Worm (Caenorhabditis elegans) whole organism, early embryonic: ENCODE measurements around the gene mab-5.

ENCODE experiments used
- B0310.2 ChIP-seq: sonication (generic microtip); optimal IDR thresholded peaks from 2 replicates; lab custom pipeline; 2016; ENCODE audit warnings: mild to moderate bottlenecking, missing genetic modification characterization, missing compliant biosample characterization
- F13C5.2 ChIP-seq: sonication (generic microtip); optimal IDR thresholded peaks from 2 replicates; lab custom pipeline; 2017; ENCODE audit warnings: mild to moderate bottlenecking, missing genetic modification characterization, inconsistent platforms, missing compliant biosample characterization
- aly-1 ChIP-seq: sonication (generic microtip); optimal IDR thresholded peaks from 2 replicates; lab custom pipeline; 2016; ENCODE audit warnings: missing genetic modification characterization, missing compliant biosample characterization
- ama-1 ChIP-seq: fragments of 150-350 bp; optimal IDR thresholded peaks from 2 replicates; lab custom pipeline; 2014
- ceh-13 ChIP-seq: fragments of 200-800 bp; sonication (Bioruptor generic); optimal IDR thresholded peaks from 2 replicates; lab custom pipeline; 2018; ENCODE audit warnings: mild to moderate bottlenecking, missing genetic modification characterization, missing compliant biosample characterization
- ceh-36 ChIP-seq: sonication (generic microtip); optimal IDR thresholded peaks from 2 replicates; lab custom pipeline; 2016; ENCODE audit warnings: missing genetic modification characterization, inconsistent platforms, missing compliant biosample characterization
- ets-7 ChIP-seq: sonication (generic microtip); optimal IDR thresholded peaks from 2 replicates; lab custom pipeline; 2016; ENCODE audit warnings: missing genotype, missing genetic modification characterization, missing compliant biosample characterization
- flt-1 ChIP-seq: fragments of 200-800 bp; sonication (Bioruptor generic); IDR thresholded peaks from 2 replicates; pipeline ENCODE4 v1.3.6; 2022; ENCODE audit warnings: missing genetic modification characterization, missing compliant biosample characterization
- hmbx-1 ChIP-seq: sonication (generic microtip); optimal IDR thresholded peaks from 2 replicates; lab custom pipeline; 2016; ENCODE audit warnings: mild to moderate bottlenecking, missing genetic modification characterization, missing compliant biosample characterization
- hmg-4 ChIP-seq: fragments of 200-800 bp; sonication (Bioruptor generic); optimal IDR thresholded peaks from 2 replicates; lab custom pipeline; 2018; ENCODE audit warnings: mild to moderate bottlenecking, missing genetic modification characterization, missing compliant biosample characterization
- hnd-1 ChIP-seq: sonication (generic microtip); optimal IDR thresholded peaks from 2 replicates; lab custom pipeline; 2016; ENCODE audit warnings: missing genetic modification characterization, missing compliant biosample characterization
- pes-1 ChIP-seq: fragments of 200-800 bp; sonication (Bioruptor generic); IDR thresholded peaks from 2 replicates; pipeline ENCODE4 v1.3.6; 2022; ENCODE audit warnings: missing genetic modification reagents, missing genetic modification characterization, missing compliant biosample characterization
- scrt-1 ChIP-seq: fragments of 200-800 bp; sonication (Bioruptor generic); IDR thresholded peaks from 2 replicates; pipeline ENCODE4 v1.3.6; 2022; ENCODE audit warnings: missing genetic modification characterization, missing compliant biosample characterization
- sea-1 ChIP-seq: fragments of 200-800 bp; sonication (Bioruptor generic); conservative IDR thresholded peaks from 2 replicates; pipeline ENCODE4 v1.3.6; 2022; ENCODE audit warnings: missing genetic modification characterization, missing compliant biosample characterization
- tbx-11 ChIP-seq: fragments of 200-800 bp; sonication (Bioruptor generic); IDR thresholded peaks from 2 replicates; pipeline ENCODE4 v1.3.6; 2022; ENCODE audit warnings: missing genetic modification characterization, missing compliant biosample characterization
- tbx-37 ChIP-seq: fragments of 200-800 bp; sonication (Bioruptor generic); conservative IDR thresholded peaks from 2 replicates; pipeline ENCODE4 v1.3.6; 2022; ENCODE audit warnings: missing genetic modification reagents, missing genetic modification characterization, missing compliant biosample characterization
- tra-4 ChIP-seq: sonication (generic microtip); optimal IDR thresholded peaks from 2 replicates; lab custom pipeline; 2017; ENCODE audit warnings: missing genetic modification characterization, missing compliant biosample characterization

The mab-5 gene

DNA sequence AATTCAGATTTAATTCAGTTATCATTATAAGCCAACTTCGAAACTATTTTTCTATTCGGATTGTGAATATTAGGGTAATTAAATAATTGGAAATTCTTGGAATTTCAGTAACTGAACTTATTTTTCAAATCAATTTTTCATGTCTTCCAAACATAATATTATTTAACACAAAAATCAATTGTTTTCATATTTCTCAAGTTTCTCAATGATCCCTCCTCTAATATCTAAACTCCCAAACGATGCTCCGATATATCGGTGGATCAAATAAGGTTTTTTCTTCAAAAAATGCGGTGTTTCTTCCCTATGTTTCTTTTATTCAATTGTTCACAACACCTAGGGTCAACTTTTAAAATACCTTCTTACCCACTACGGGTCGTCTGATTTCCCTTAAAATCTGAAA is 33.2 kb upstream of the mab-5 start:
- TF ChIP-seq ets-7 (tag; lab: Kevin White, UChicago) (no peak), aly-1 (tag; lab: Kevin White, UChicago) (no peak), sea-1 (GFP tag; lab: Robert Waterston, UW) (no peak), hnd-1 (tag; lab: Kevin White, UChicago) (no peak)

DNA sequence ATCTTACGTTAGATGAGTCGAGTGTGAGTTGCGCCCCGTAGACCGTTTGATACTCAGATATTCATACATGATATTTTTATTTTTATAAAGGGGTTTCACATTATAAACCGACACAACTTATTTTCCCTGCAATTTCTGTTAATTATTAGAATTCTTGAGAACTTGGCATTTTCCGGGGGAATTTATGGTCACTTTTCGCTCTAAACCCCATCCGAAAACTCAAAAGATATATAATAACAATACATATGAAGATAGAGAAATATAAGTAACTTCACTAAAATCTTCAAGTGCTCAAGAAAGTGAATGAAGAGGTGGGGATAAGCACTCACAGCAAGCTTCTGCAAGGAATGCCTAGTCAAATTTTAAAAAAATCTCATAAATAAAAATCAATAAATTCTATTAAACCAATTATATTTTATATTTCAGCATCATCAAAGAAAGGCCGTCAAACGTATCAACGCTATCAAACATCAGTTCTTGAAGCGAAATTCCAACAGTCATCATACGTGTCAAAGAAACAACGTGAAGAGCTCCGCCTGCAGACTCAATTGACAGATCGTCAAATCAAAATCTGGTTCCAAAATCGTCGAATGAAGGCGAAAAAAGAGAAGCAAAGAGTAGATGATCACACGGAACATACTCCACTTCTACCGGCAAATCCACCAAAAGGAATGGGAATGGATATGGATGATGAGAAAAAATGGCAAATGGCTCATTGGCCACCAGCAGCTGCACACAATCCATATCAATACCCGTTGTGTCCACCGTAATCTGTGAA is 32.5 kb upstream of the mab-5 start:
- TF ChIP-seq F13C5.2 (tag; lab: Kevin White, UChicago) = no peak
- no peak for TF ChIP-seq ets-7 (tag; lab: Kevin White, UChicago)
- TF ChIP-seq hmbx-1 = no peak
- TF ChIP-seq tbx-37 = no peak
- TF ChIP-seq ceh-36 (tag; lab: Kevin White, UChicago) = no peak
- no peak for TF ChIP-seq tbx-11 (GFP tag; lab: Robert Waterston, UW)
- TF ChIP-seq hmg-4 = no peak
- no peak for TF ChIP-seq ama-1 (lab: Kevin White, UChicago)
- no peak for TF ChIP-seq aly-1 (tag; lab: Kevin White, UChicago)
- no peak for TF ChIP-seq tra-4
- TF ChIP-seq pes-1 (GFP tag; lab: Robert Waterston, UW) = no peak
- TF ChIP-seq scrt-1 (GFP tag; lab: Robert Waterston, UW) = no peak
- TF ChIP-seq ceh-13 (GFP tag; lab: Kevin White, UChicago) = no peak
- TF ChIP-seq sea-1 (GFP tag; lab: Robert Waterston, UW) = no peak

DNA sequence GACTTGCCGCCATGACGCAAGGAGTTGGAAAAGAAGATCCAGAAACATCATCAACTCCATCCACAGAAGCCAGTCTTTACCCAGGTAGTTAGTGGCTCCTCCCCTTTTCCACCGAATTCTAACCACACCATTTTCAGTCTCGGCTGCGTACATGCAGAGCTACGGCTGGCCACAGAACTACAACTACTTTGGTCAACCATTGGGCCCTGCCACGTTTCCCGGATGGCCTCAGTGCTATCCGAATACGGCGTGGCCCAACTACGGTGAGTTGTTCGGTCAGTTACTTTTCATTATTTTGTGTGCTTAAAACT is 31.8 kb upstream of the mab-5 start:
- no peak for TF ChIP-seq ceh-13 (GFP tag; lab: Kevin White, UChicago)
- no peak for TF ChIP-seq flt-1 (GFP tag; lab: Robert Waterston, UW)
- no peak for TF ChIP-seq tra-4
- no peak for TF ChIP-seq scrt-1 (GFP tag; lab: Robert Waterston, UW)
- no peak for TF ChIP-seq aly-1 (tag; lab: Kevin White, UChicago)
- TF ChIP-seq hmbx-1 = no peak
- no peak for TF ChIP-seq pes-1 (GFP tag; lab: Robert Waterston, UW)

DNA sequence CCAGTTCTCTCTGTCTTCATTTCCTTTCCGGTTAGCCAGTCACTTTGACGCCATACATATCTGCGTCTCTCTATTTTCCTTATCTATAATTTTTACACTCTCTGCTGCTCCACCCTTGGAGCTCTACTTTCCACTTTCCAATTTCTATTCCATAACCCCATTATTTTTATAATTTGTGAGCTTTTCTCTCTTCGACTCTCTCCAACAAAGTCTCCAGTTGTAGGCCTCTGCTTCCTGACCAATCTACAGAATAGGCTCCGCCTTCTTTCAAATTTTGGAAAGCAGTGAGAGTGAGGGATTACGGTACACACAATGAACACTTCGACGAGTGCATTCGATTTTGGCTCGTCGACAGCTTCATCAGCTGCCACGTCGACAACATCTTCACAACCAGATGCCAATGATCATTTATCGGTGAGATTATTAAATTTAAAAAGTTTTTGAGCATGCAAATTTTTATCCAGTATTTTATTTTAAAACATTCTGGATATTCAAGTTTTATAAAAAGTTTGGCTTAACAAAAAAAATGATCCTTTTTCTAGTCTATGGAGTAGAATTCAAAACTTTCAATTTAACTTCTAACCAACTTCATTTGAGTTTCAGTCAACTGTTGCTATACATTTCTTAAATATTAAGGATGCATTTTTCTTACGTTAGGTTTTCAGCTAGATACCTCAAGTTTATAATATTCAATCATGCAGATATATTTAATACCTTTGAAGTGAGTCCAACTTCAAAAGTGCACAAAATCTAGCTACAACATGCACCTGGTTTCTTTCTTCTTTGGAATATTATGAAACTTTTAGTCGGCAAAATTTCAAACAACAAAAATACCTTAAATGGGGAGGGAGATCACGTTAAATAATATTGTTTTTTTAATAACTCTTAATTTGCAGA is 31.2 kb upstream of the mab-5 start, which contains the start of gene egl-5:
TSS of gene egl-5 (plus strand) at position 216 of the 897 bp plus-strand sequence.
- TF ChIP-seq hmg-4 = no peak
- no peak for TF ChIP-seq ceh-13 (GFP tag; lab: Kevin White, UChicago)
- TF ChIP-seq ama-1 (lab: Kevin White, UChicago) = no peak
- no peak for TF ChIP-seq tbx-11 (GFP tag; lab: Robert Waterston, UW)
- no peak for TF ChIP-seq sea-1 (GFP tag; lab: Robert Waterston, UW)
- no peak for TF ChIP-seq pes-1 (GFP tag; lab: Robert Waterston, UW)
- TF ChIP-seq ets-7 (tag; lab: Kevin White, UChicago) = no peak
- no peak for TF ChIP-seq aly-1 (tag; lab: Kevin White, UChicago)
- TF ChIP-seq hmbx-1 = no peak
- TF ChIP-seq tra-4 = no peak
- TF ChIP-seq tbx-37 = no peak
- no peak for TF ChIP-seq scrt-1 (GFP tag; lab: Robert Waterston, UW)
- TF ChIP-seq flt-1 (GFP tag; lab: Robert Waterston, UW) = no peak

DNA sequence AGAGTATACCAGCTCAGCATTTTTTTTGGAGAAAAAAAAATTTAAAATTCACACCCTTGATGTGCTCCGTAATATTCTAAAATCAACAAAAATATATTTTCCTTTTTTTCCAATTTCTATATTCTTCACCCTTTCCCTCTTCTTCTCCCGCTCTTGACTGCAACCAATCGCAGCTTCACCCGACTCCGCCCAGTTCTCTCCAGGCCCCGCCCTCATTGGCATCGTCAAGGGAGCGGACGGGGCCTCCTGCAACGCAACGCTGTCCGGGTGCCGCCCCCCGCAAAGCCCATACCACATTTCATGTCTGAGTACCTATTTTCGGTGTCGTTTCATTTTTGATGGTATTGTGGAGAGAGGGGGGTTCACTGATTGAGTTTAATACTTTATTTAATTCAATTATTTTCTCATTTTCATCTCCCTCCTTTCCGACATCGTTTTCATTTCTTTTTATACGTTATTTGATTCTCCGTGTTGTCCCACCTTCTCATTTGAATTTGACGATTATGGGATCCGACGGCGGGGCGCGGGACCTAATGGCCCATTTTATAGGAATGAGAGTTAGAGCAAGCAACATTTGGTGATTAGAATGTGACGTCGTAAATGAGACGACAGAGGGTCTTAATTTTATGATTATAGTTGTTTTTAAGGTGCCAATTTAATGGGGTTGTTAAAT is 29.1 kb upstream of the mab-5 start:
- TF ChIP-seq tbx-11 (GFP tag; lab: Robert Waterston, UW) (no peak), aly-1 (tag; lab: Kevin White, UChicago) (no peak), hmbx-1 (no peak), tbx-37 (no peak)

DNA sequence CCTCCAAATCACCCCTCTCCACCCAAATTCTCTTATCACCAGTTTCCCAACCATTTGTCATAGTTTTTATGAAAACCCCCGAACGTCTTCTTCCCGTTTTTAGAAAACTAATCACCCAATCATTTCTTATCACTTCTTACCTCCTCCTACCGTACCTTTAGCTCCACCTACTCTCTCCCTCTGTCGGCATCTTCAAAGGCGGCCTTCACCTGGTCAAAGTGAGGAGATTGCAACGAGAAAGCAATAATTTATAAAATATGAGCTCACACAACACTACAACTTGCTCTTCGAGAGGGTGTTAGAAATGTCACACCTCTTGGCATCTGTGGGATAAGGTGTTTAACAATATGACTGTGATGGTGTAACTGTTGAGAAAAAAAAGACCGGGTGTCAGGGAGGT is 25.8 kb upstream of the mab-5 start:
- TF ChIP-seq tra-4 (no peak), aly-1 (tag; lab: Kevin White, UChicago) (no peak), sea-1 (GFP tag; lab: Robert Waterston, UW) (no peak), hmbx-1 (no peak), F13C5.2 (tag; lab: Kevin White, UChicago) (no peak), scrt-1 (GFP tag; lab: Robert Waterston, UW) (no peak), ets-7 (tag; lab: Kevin White, UChicago) (no peak), hmg-4 (no peak), B0310.2 (no peak), flt-1 (GFP tag; lab: Robert Waterston, UW) (no peak), pes-1 (GFP tag; lab: Robert Waterston, UW) (no peak), tbx-37 (no peak), ceh-13 (GFP tag; lab: Kevin White, UChicago) (no peak), hnd-1 (tag; lab: Kevin White, UChicago) (no peak), tbx-11 (GFP tag; lab: Robert Waterston, UW) (no peak), ceh-36 (tag; lab: Kevin White, UChicago) (no peak), ama-1 (lab: Kevin White, UChicago) (no peak)

DNA sequence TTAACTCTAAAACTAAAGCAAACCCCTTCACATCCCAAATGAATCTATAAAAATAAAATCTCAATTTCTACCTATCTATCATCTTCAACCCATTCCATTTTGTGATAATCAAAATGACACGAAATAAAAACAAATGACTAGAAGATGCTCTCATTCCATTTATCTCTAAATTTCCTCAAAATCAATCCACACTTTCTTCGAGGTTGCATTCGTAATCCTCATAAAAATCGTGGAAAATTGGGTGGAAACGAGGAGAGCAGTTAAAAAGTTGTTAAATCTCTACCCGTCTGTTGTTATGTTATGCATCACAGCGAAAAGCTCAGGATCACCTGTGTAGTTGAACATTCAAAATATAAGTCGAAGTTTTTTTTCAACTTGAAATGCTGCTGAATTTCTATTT is 23.7 kb upstream of the mab-5 start:
- TF ChIP-seq aly-1 (tag; lab: Kevin White, UChicago) = no peak
- TF ChIP-seq tra-4 = no peak
- no peak for TF ChIP-seq ets-7 (tag; lab: Kevin White, UChicago)
- TF ChIP-seq hmg-4 = no peak
- TF ChIP-seq scrt-1 (GFP tag; lab: Robert Waterston, UW) = no peak
- TF ChIP-seq sea-1 (GFP tag; lab: Robert Waterston, UW) = no peak
- TF ChIP-seq ama-1 (lab: Kevin White, UChicago) = no peak
- no peak for TF ChIP-seq pes-1 (GFP tag; lab: Robert Waterston, UW)
- no peak for TF ChIP-seq F13C5.2 (tag; lab: Kevin White, UChicago)
- no peak for TF ChIP-seq hmbx-1
